Fruit fly (Drosophila melanogaster) whole organism, embryonic: ENCODE results near the gene CG33770.
A peak's percentile ranks its signal among the peaks of the same experiment; 100 is the strongest.

Experiments used
- Antp ChIP-seq: fragments of 200-800 bp; sonication (Bioruptor generic); optimal IDR thresholded peaks from 3 replicates; lab custom pipeline; 2016; ENCODE audit warnings: missing biosample characterization, missing genetic modification characterization
- BtbVII ChIP-seq: fragments of 200-800 bp; sonication (Bioruptor generic); optimal IDR thresholded peaks from 3 replicates; lab custom pipeline; 2017; ENCODE audit warnings: missing biosample characterization, mild to moderate bottlenecking, missing genetic modification characterization
- CG10543 ChIP-seq: fragments of 200-800 bp; sonication (Bioruptor generic); optimal IDR thresholded peaks from 3 replicates; lab custom pipeline; 2017; ENCODE audit warnings: missing biosample characterization, mild to moderate bottlenecking, missing genetic modification characterization, moderate library complexity
- CG11093 ChIP-seq: fragments of 200-800 bp; sonication (Bioruptor generic); IDR thresholded peaks from 3 replicates; pipeline ENCODE4 v1.3.6; 2022; ENCODE audit warnings: missing biosample characterization, missing genetic modification characterization
- CG14710 ChIP-seq: fragments of 200-800 bp; sonication (Bioruptor generic); optimal IDR thresholded peaks from 3 replicates; lab custom pipeline; 2019; ENCODE audit warnings: missing biosample characterization, mild to moderate bottlenecking, missing genetic modification characterization, moderate library complexity
- CG15073 ChIP-seq: fragments of 200-800 bp; sonication (Bioruptor generic); optimal IDR thresholded peaks from 2 replicates; lab custom pipeline; 2016; ENCODE audit warnings: missing biosample characterization, missing genetic modification characterization
- CG15269 ChIP-seq: fragments of 200-800 bp; sonication (Bioruptor generic); optimal IDR thresholded peaks from 2 replicates; lab custom pipeline; 2018; ENCODE audit warnings: missing biosample characterization, mild to moderate bottlenecking, missing genetic modification characterization, moderate library complexity
- CG15601 ChIP-seq: fragments of 200-800 bp; sonication (Bioruptor generic); optimal IDR thresholded peaks from 3 replicates; lab custom pipeline; 2019; ENCODE audit warnings: missing biosample characterization, mild to moderate bottlenecking, missing genetic modification characterization, moderate library complexity
- CG2199 ChIP-seq: fragments of 200-800 bp; sonication (Bioruptor generic); IDR thresholded peaks from 3 replicates; pipeline ENCODE4 v1.3.6; 2022; ENCODE audit warnings: missing biosample characterization, missing genetic modification characterization
- CG32767 ChIP-seq: fragments of 200-800 bp; sonication (Bioruptor generic); IDR thresholded peaks from 2 replicates; pipeline ENCODE4 v1.3.6; 2022; ENCODE audit warnings: missing biosample characterization, missing genetic modification characterization
- CG34376 ChIP-seq: fragments of 200-800 bp; sonication (Bioruptor generic); optimal IDR thresholded peaks from 2 replicates; lab custom pipeline; 2018; ENCODE audit warnings: missing biosample characterization, mild to moderate bottlenecking, missing genetic modification characterization
- CG3726 ChIP-seq: fragments of 200-800 bp; sonication (Bioruptor generic); IDR thresholded peaks from 3 replicates; pipeline ENCODE4, ENCODE4 v1.3.6; 2022; ENCODE audit warnings: missing biosample characterization, missing genetic modification characterization
- CG4360 ChIP-seq: fragments of 200-800 bp; sonication (Bioruptor generic); IDR thresholded peaks from 2 replicates; pipeline ENCODE4 v1.3.6; 2022; ENCODE audit warnings: missing biosample characterization, missing genetic modification characterization
- CG6683 ChIP-seq: fragments of 200-800 bp; sonication (Bioruptor generic); optimal IDR thresholded peaks from 2 replicates; lab custom pipeline; 2017; ENCODE audit warnings: missing biosample characterization, mild to moderate bottlenecking, missing genetic modification characterization, missing genetic modification reagents
- CG8089 ChIP-seq: fragments of 200-800 bp; sonication (Bioruptor generic); optimal IDR thresholded peaks from 3 replicates; lab custom pipeline; 2016; ENCODE audit warnings: missing biosample characterization, missing genetic modification characterization
- CG8281 ChIP-seq: fragments of 200-800 bp; sonication (Bioruptor generic); optimal IDR thresholded peaks from 2 replicates; lab custom pipeline; 2018; ENCODE audit warnings: missing biosample characterization, mild to moderate bottlenecking, missing genetic modification characterization, moderate library complexity
- CG8388 ChIP-seq: fragments of 200-800 bp; sonication (Bioruptor generic); optimal IDR thresholded peaks from 2 replicates; lab custom pipeline; 2019; ENCODE audit warnings: missing biosample characterization, mild to moderate bottlenecking, missing genetic modification characterization, moderate library complexity
- CG9437 ChIP-seq: fragments of 200-800 bp; sonication (Bioruptor generic); optimal IDR thresholded peaks from 2 replicates; lab custom pipeline; 2018; ENCODE audit warnings: missing biosample characterization, mild to moderate bottlenecking, missing genetic modification characterization
- CTCF ChIP-seq: fragments of 200-800 bp; sonication (Bioruptor generic); optimal IDR thresholded peaks from 2 replicates; lab custom pipeline; 2017; ENCODE audit warnings: missing biosample characterization, mild to moderate bottlenecking, missing genetic modification characterization, moderate library complexity
- Dfd ChIP-seq, 2 experiments: fragments of >200 bp; optimal IDR thresholded peaks; 2 replicates each; lab custom pipeline; 2017; ENCODE audit warnings: missing biosample characterization in 2 of 2, missing genetic modification characterization in 2 of 2
- Dp ChIP-seq: fragments of 200-800 bp; sonication (Bioruptor generic); optimal IDR thresholded peaks from 2 replicates; lab custom pipeline; 2018; ENCODE audit warnings: missing biosample characterization, mild to moderate bottlenecking, missing genetic modification characterization, moderate library complexity
- GATAe ChIP-seq: fragments of 200-800 bp; sonication (Bioruptor generic); conservative IDR thresholded peaks from 2 replicates; pipeline ENCODE4 v1.3.6; 2022; ENCODE audit warnings: missing biosample characterization, missing genetic modification characterization
- HmgZ ChIP-seq: fragments of 200-800 bp; sonication (Bioruptor generic); optimal IDR thresholded peaks from 2 replicates; lab custom pipeline; 2018; ENCODE audit warnings: missing biosample characterization, mild to moderate bottlenecking, missing genetic modification characterization
- Hr78 ChIP-seq, 2 experiments: fragments of 200-800 bp in 1 of 2; fragments of >200 bp in 1 of 2; sonication (Bioruptor generic) in 1 of 2; optimal IDR thresholded peaks; 2 replicates each; lab custom pipeline; 2017 to 2019; ENCODE audit warnings: missing biosample characterization in 2 of 2, missing genetic modification characterization in 2 of 2, mild to moderate bottlenecking in 1 of 2, moderate library complexity in 1 of 2
- MESR4 ChIP-seq: fragments of 200-800 bp; sonication (Bioruptor generic); optimal IDR thresholded peaks from 2 replicates; lab custom pipeline; 2018; ENCODE audit warnings: missing biosample characterization, mild to moderate bottlenecking, missing genetic modification characterization, moderate library complexity
- Med ChIP-seq: fragments of 200-800 bp; sonication (Bioruptor generic); peaks from one replicate; lab custom pipeline; 2016; ENCODE audit warnings: missing biosample characterization, missing genetic modification characterization, mild to moderate bottlenecking, inconsistent platforms, moderate library complexity
- NFAT ChIP-seq: fragments of 200-800 bp; sonication (Bioruptor generic); IDR thresholded peaks from 2 replicates; pipeline ENCODE4 v1.3.6; 2022; ENCODE audit warnings: missing biosample characterization, missing genetic modification characterization
- Pdp1 ChIP-seq, 2 experiments: fragments of 200-800 bp; sonication (Bioruptor generic); optimal IDR thresholded peaks; 3 replicates each; lab custom pipeline; 2016; ENCODE audit warnings: missing biosample characterization in 2 of 2, missing genetic modification characterization in 2 of 2, mild to moderate bottlenecking in 1 of 2, moderate library complexity in 1 of 2
- Vsx1 ChIP-seq: fragments of 200-800 bp; sonication (Bioruptor generic); optimal IDR thresholded peaks from 2 replicates; lab custom pipeline; 2017; ENCODE audit warnings: missing biosample characterization, mild to moderate bottlenecking, missing genetic modification characterization, missing genetic modification reagents
- abd-A ChIP-seq: fragments of 200-800 bp; sonication (Bioruptor generic); optimal IDR thresholded peaks from 3 replicates; lab custom pipeline; 2019; ENCODE audit warnings: missing biosample characterization, mild to moderate bottlenecking, missing genetic modification characterization, moderate library complexity
- chinmo ChIP-seq: fragments of 200-800 bp; sonication (Bioruptor generic); IDR thresholded peaks from 4 replicates; pipeline ENCODE4 v1.3.6; 2022; ENCODE audit warnings: missing biosample characterization, missing genetic modification characterization; ENCODE audit not compliant: partially characterized antibody
- cwo ChIP-seq: fragments of 200-800 bp; sonication (Bioruptor generic); optimal IDR thresholded peaks from 3 replicates; lab custom pipeline; 2017; ENCODE audit warnings: missing biosample characterization, missing genetic modification characterization, mild to moderate bottlenecking, moderate library complexity, missing genetic modification reagents
- dan ChIP-seq: fragments of 200-800 bp; sonication (Bioruptor generic); IDR thresholded peaks from 2 replicates; pipeline ENCODE4 v1.3.6; 2022; ENCODE audit warnings: missing biosample characterization, missing genetic modification characterization
- en ChIP-seq: fragments of 200-800 bp; sonication (Bioruptor generic); optimal IDR thresholded peaks from 2 replicates; lab custom pipeline; 2016; ENCODE audit warnings: missing biosample characterization, missing genetic modification characterization
- exex ChIP-seq: fragments of 200-800 bp; sonication (Bioruptor generic); optimal IDR thresholded peaks from 4 replicates; lab custom pipeline; 2018; ENCODE audit warnings: missing biosample characterization, mild to moderate bottlenecking, missing genetic modification characterization, moderate library complexity
- grn ChIP-seq: fragments of 200-800 bp; sonication (Bioruptor generic); optimal IDR thresholded peaks from 3 replicates; lab custom pipeline; 2017; ENCODE audit warnings: missing biosample characterization, missing genetic modification characterization
- ken ChIP-seq: fragments of 200-800 bp; sonication (Bioruptor generic); IDR thresholded peaks from 3 replicates; pipeline ENCODE4 v1.3.6; 2022; ENCODE audit warnings: missing biosample characterization, missing genetic modification characterization
- lab ChIP-seq: fragments of 200-800 bp; sonication (Bioruptor generic); optimal IDR thresholded peaks from 3 replicates; lab custom pipeline; 2017; ENCODE audit warnings: missing biosample characterization, missing genetic modification characterization, mild to moderate bottlenecking, moderate library complexity, missing genetic modification reagents
- lilli ChIP-seq: fragments of 200-800 bp; sonication (Bioruptor generic); optimal IDR thresholded peaks from 3 replicates; lab custom pipeline; 2016; ENCODE audit warnings: missing biosample characterization, missing genetic modification characterization
- mirr ChIP-seq: fragments of 200-800 bp; sonication (Bioruptor generic); optimal IDR thresholded peaks from 3 replicates; lab custom pipeline; 2018; ENCODE audit warnings: missing biosample characterization, mild to moderate bottlenecking, missing genetic modification characterization
- otp ChIP-seq: fragments of 200-800 bp; sonication (Bioruptor generic); IDR thresholded peaks from 3 replicates; pipeline ENCODE4, ENCODE4 v1.3.6; 2022; ENCODE audit warnings: missing biosample characterization, missing genetic modification characterization
- sd ChIP-seq: fragments of 200-800 bp; sonication (Bioruptor generic); optimal IDR thresholded peaks from 3 replicates; lab custom pipeline; 2018; ENCODE audit warnings: missing biosample characterization, mild to moderate bottlenecking, missing genetic modification characterization, moderate library complexity
- sug ChIP-seq: fragments of 200-800 bp; optimal IDR thresholded peaks from 2 replicates; lab custom pipeline; 2019; ENCODE audit warnings: missing biosample characterization, mild to moderate bottlenecking, missing genetic modification characterization, moderate library complexity
- twi ChIP-seq: fragments of 200-800 bp; optimal IDR thresholded peaks from 2 replicates; lab custom pipeline; 2019; ENCODE audit warnings: missing biosample characterization, mild to moderate bottlenecking, missing genetic modification characterization, moderate library complexity
- tx ChIP-seq: fragments of 200-800 bp; sonication (Bioruptor generic); optimal IDR thresholded peaks from 2 replicates; lab custom pipeline; 2016; ENCODE audit warnings: missing biosample characterization, missing genetic modification characterization

The CG33770 gene

dm6 chr3L:22670174-22670573 lies 21.7 kb downstream of the CG33770 start (continued):
- no peak for TF ChIP-seq Dp (GFP tag; lab: Kevin White, UChicago)
- TF ChIP-seq Dfd (GFP tag; optimal IDR thresholded peaks at IDR 0.05; lab: Kevin White, UChicago), result no peak
- no peak for TF ChIP-seq MESR4
- TF ChIP-seq HmgZ, result peak; percentile 6
- no peak for TF ChIP-seq Antp
- no peak for TF ChIP-seq CG9437 (GFP tag; lab: Kevin White, UChicago)
- peak; percentile 74 for TF ChIP-seq exex (tag; lab: Kevin White, UChicago)
- no peak for TF ChIP-seq CG2199 (GFP tag; lab: Robert Waterston, UW)
- 0 out of 4 replicates have a peak, but pooled peaks have one; percentile 19 for TF ChIP-seq chinmo (GFP tag; lab: Robert Waterston, UW)
- peak; percentile 46 for TF ChIP-seq sug (tag; lab: Kevin White, UChicago)
- no peak for TF ChIP-seq CG32767 (GFP tag; lab: Robert Waterston, UW)
- TF ChIP-seq twi (tag; lab: Kevin White, UChicago), result peak; percentile 33
- peak; percentile 83 for TF ChIP-seq sd (tag; lab: Kevin White, UChicago)
- TF ChIP-seq NFAT, result no peak
- no peak for TF ChIP-seq tx (GFP tag; lab: Kevin White, UChicago)
- no peak for TF ChIP-seq dan
- peak in 1 of 2 experiments; percentile 90 for TF ChIP-seq Pdp1 (GFP tag; optimal IDR thresholded peaks at IDR 0.05; lab: Kevin White, UChicago)
- TF ChIP-seq, all 482 proteins: peak for 9

dm6 chr3L:22671699-22672276 lies 23.3 kb downstream of the CG33770 start:
- TF ChIP-seq CG6683 (GFP tag; lab: Kevin White, UChicago), result no peak
- peak; percentile 89 for TF ChIP-seq exex (tag; lab: Kevin White, UChicago)
- TF ChIP-seq HmgZ, result peak; percentile 30
- peak; percentile 25; the same call in 1 of the 2 replicates for TF ChIP-seq GATAe (GFP tag; lab: Robert Waterston, UW)
- peak; percentile 90 for TF ChIP-seq mirr (GFP tag; lab: Kevin White, UChicago)
- peak; percentile 96 for TF ChIP-seq grn (GFP tag; lab: Kevin White, UChicago)
- peak; percentile 84 for TF ChIP-seq CTCF
- peak in 1 of 2 experiments; percentile 68 for TF ChIP-seq Hr78 (GFP tag; optimal IDR thresholded peaks at IDR 0.05; lab: Kevin White, UChicago)
- no peak for TF ChIP-seq twi (tag; lab: Kevin White, UChicago)
- peak; percentile 57 for TF ChIP-seq sug (tag; lab: Kevin White, UChicago)
- peak; percentile 36 for TF ChIP-seq Med (GFP tag; lab: Kevin White, UChicago)
- TF ChIP-seq chinmo (GFP tag; lab: Robert Waterston, UW), result peak; percentile 59; the same call in 1 of the 4 replicates
- peak; percentile 55 for TF ChIP-seq CG34376
- TF ChIP-seq CG4360, result peak; percentile 42; the same call in 1 of the 2 replicates
- TF ChIP-seq cwo (GFP tag; lab: Kevin White, UChicago), result no peak
- no peak for TF ChIP-seq lilli (GFP tag; lab: Kevin White, UChicago)
- TF ChIP-seq CG10543 (GFP tag; lab: Kevin White, UChicago), result peak; percentile 39
- TF ChIP-seq en, result no peak
- peak; percentile 1 for TF ChIP-seq BtbVII (GFP tag; lab: Kevin White, UChicago)
- peak; percentile 58 for TF ChIP-seq sd (tag; lab: Kevin White, UChicago)
- peak; percentile 4 for TF ChIP-seq Vsx1 (GFP tag; lab: Kevin White, UChicago)
- peak; percentile 47 for TF ChIP-seq CG8281 (tag; lab: Kevin White, UChicago)
- TF ChIP-seq lab, result peak; percentile 41
- TF ChIP-seq, all 482 proteins: peak for 18

DNA sequence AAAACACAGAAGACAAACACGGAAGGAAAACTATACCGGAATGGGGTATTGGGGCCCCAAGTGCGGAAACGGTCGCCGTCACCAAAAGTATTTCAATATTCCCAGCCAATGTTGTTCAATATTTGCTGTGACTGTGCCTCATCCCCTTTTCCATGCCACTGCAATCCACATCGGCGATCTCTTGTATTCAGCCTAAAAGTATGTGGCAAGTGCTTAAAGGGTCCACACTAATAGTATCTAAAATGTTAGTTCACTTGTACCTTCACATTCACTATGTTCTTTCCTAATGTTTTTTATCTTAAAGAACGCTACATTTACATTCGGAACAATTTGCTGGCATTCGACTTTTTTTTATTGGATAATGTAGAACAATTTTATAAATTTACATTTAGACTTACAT lies 32.5 kb downstream of the CG33770 start:
- peak; percentile 71 for TF ChIP-seq grn (GFP tag; lab: Kevin White, UChicago)
- no peak for TF ChIP-seq CG15269 (tag; lab: Kevin White, UChicago)
- peak; percentile 75 for TF ChIP-seq CG8388 (GFP tag; lab: Kevin White, UChicago)
- TF ChIP-seq CG14710 (tag; lab: Kevin White, UChicago), result peak; percentile 11
- peak; percentile 73 for TF ChIP-seq CG15073 (GFP tag; lab: Kevin White, UChicago)
- TF ChIP-seq ken (GFP tag; lab: Robert Waterston, UW), result no peak
- TF ChIP-seq otp (GFP tag; lab: Robert Waterston, UW), result no peak
- TF ChIP-seq abd-A, result no peak
- TF ChIP-seq CG8089, result no peak
- no peak for TF ChIP-seq CG3726 (GFP tag; lab: Robert Waterston, UW)
- peak; percentile 70; the same call in 2 of the 3 replicates for TF ChIP-seq CG2199 (GFP tag; lab: Robert Waterston, UW)
- TF ChIP-seq CTCF, result peak; percentile 62
- TF ChIP-seq CG11093, result no peak
- no peak for TF ChIP-seq Pdp1 (GFP tag; optimal IDR thresholded peaks at IDR 0.05; lab: Kevin White, UChicago)
- TF ChIP-seq CG15601 (tag; lab: Kevin White, UChicago), result peak; percentile 83
